Fruit fly (Drosophila melanogaster) whole organism, embryonic: ENCODE data around the gene Aldh.

ENCODE experiments used
- Adf1 ChIP-seq: fragments of 200-800 bp; sonication (Bioruptor generic); IDR thresholded peaks from 2 replicates; pipeline ENCODE4 v1.3.6; 2022; ENCODE audit warnings: missing biosample characterization, missing genetic modification characterization
- Bgb ChIP-seq: fragments of 200-800 bp; sonication (Bioruptor generic); IDR thresholded peaks from 2 replicates; pipeline ENCODE4 v1.3.6; 2022; ENCODE audit warnings: missing biosample characterization, missing genetic modification characterization; ENCODE audit not compliant: partially characterized antibody
- CG10147 ChIP-seq: fragments of 200-800 bp; sonication (Bioruptor generic); optimal IDR thresholded peaks from 2 replicates; lab custom pipeline; 2019; ENCODE audit warnings: missing biosample characterization, mild to moderate bottlenecking, missing genetic modification characterization, moderate library complexity
- CG10565 ChIP-seq: fragments of 200-800 bp; sonication (Bioruptor generic); optimal IDR thresholded peaks from 3 replicates; lab custom pipeline; 2016; ENCODE audit warnings: missing biosample characterization, mild to moderate bottlenecking, missing genetic modification characterization
- CG10979 ChIP-seq: fragments of 200-800 bp; sonication (Bioruptor generic); optimal IDR thresholded peaks from 2 replicates; lab custom pipeline; 2018; ENCODE audit warnings: missing biosample characterization, mild to moderate bottlenecking, missing genetic modification characterization, moderate library complexity
- CG11093 ChIP-seq: fragments of 200-800 bp; sonication (Bioruptor generic); IDR thresholded peaks from 3 replicates; pipeline ENCODE4 v1.3.6; 2022; ENCODE audit warnings: missing biosample characterization, missing genetic modification characterization
- CG11695 ChIP-seq: fragments of 200-800 bp; sonication (Bioruptor generic); IDR thresholded peaks from 3 replicates; pipeline ENCODE4 v1.3.6; 2022; ENCODE audit warnings: missing biosample characterization, missing genetic modification characterization
- CG12659 ChIP-seq: fragments of 200-800 bp; sonication (Bioruptor generic); optimal IDR thresholded peaks from 3 replicates; lab custom pipeline; 2017; ENCODE audit warnings: mild to moderate bottlenecking, missing biosample characterization, missing genetic modification reagents, missing genetic modification characterization
- CG13894 ChIP-seq: fragments of 200-800 bp; sonication (Bioruptor generic); optimal IDR thresholded peaks from 3 replicates; lab custom pipeline; 2018; ENCODE audit warnings: missing biosample characterization, mild to moderate bottlenecking, missing genetic modification characterization, moderate library complexity
- CG15479 ChIP-seq: fragments of 200-800 bp; sonication (Bioruptor generic); optimal IDR thresholded peaks from 3 replicates; lab custom pipeline; 2019; ENCODE audit warnings: missing biosample characterization, mild to moderate bottlenecking, missing genetic modification characterization, moderate library complexity
- CG15514 ChIP-seq: fragments of 200-800 bp; sonication (Bioruptor generic); optimal IDR thresholded peaks from 3 replicates; lab custom pipeline; 2017; ENCODE audit warnings: missing biosample characterization, missing genetic modification characterization, mild to moderate bottlenecking, moderate library complexity, missing genetic modification reagents
- CG1603 ChIP-seq: fragments of 200-800 bp; sonication (Bioruptor generic); optimal IDR thresholded peaks from 2 replicates; lab custom pipeline; 2019; ENCODE audit warnings: missing biosample characterization, mild to moderate bottlenecking, missing genetic modification characterization, moderate library complexity
- CG16779 ChIP-seq: fragments of 200-800 bp; sonication (Bioruptor generic); IDR thresholded peaks from 2 replicates; pipeline ENCODE4 v1.3.6; 2022; ENCODE audit warnings: missing biosample characterization, missing genetic modification characterization
- CG17829 ChIP-seq: fragments of 200-800 bp; optimal IDR thresholded peaks from 2 replicates; lab custom pipeline; 2019; ENCODE audit warnings: missing biosample characterization, mild to moderate bottlenecking, missing genetic modification characterization, moderate library complexity
- CG18599 ChIP-seq: fragments of 200-800 bp; sonication (Bioruptor generic); optimal IDR thresholded peaks from 3 replicates; lab custom pipeline; 2017; ENCODE audit warnings: missing biosample characterization, missing genetic modification characterization, mild to moderate bottlenecking, moderate library complexity, missing genetic modification reagents
- CG18764 ChIP-seq: fragments of 200-800 bp; sonication (Bioruptor generic); optimal IDR thresholded peaks from 3 replicates; lab custom pipeline; 2016; ENCODE audit warnings: missing biosample characterization, missing genetic modification characterization
- CG2199 ChIP-seq: fragments of 200-800 bp; sonication (Bioruptor generic); IDR thresholded peaks from 3 replicates; pipeline ENCODE4 v1.3.6; 2022; ENCODE audit warnings: missing biosample characterization, missing genetic modification characterization
- CG2875 ChIP-seq: fragments of 200-800 bp; sonication (Bioruptor generic); optimal IDR thresholded peaks from 2 replicates; lab custom pipeline; 2017; ENCODE audit warnings: missing biosample characterization, mild to moderate bottlenecking, missing genetic modification characterization, missing genetic modification reagents
- CG34376 ChIP-seq: fragments of 200-800 bp; sonication (Bioruptor generic); optimal IDR thresholded peaks from 2 replicates; lab custom pipeline; 2018; ENCODE audit warnings: missing biosample characterization, mild to moderate bottlenecking, missing genetic modification characterization
- CG42726 ChIP-seq: fragments of 200-800 bp; sonication (Bioruptor generic); IDR thresholded peaks from 2 replicates; pipeline ENCODE4 v1.3.6; 2022; ENCODE audit warnings: missing biosample characterization, missing genetic modification characterization; ENCODE audit not compliant: partially characterized antibody
- CG4360 ChIP-seq: fragments of 200-800 bp; sonication (Bioruptor generic); IDR thresholded peaks from 2 replicates; pipeline ENCODE4 v1.3.6; 2022; ENCODE audit warnings: missing biosample characterization, missing genetic modification characterization
- CG43689 ChIP-seq: fragments of 200-800 bp; sonication (Bioruptor generic); IDR thresholded peaks from 2 replicates; pipeline ENCODE4 v1.3.6; 2022; ENCODE audit warnings: missing biosample characterization, missing genetic modification characterization
- CG4404 ChIP-seq: fragments of 200-800 bp; sonication (Bioruptor generic); IDR thresholded peaks from 2 replicates; pipeline ENCODE4 v1.3.6; 2022; ENCODE audit warnings: missing biosample characterization, missing genetic modification characterization
- CG4617 ChIP-seq: fragments of 200-800 bp; sonication (Bioruptor generic); optimal IDR thresholded peaks from 3 replicates; lab custom pipeline; 2016; ENCODE audit warnings: missing biosample characterization, missing genetic modification characterization, borderline replicate concordance
- CG5953 ChIP-seq: fragments of 200-800 bp; sonication (Bioruptor generic); IDR thresholded peaks from 2 replicates; pipeline ENCODE4 v1.3.6; 2022; ENCODE audit warnings: missing biosample characterization, missing genetic modification characterization
- CG9437 ChIP-seq: fragments of 200-800 bp; sonication (Bioruptor generic); optimal IDR thresholded peaks from 2 replicates; lab custom pipeline; 2018; ENCODE audit warnings: missing biosample characterization, mild to moderate bottlenecking, missing genetic modification characterization
- Dbx ChIP-seq: fragments of 200-800 bp; sonication (Bioruptor generic); IDR thresholded peaks from 3 replicates; pipeline ENCODE4 v1.3.6; 2022; ENCODE audit warnings: missing biosample characterization, missing genetic modification characterization
- Hr3 ChIP-seq: fragments of 200-800 bp; sonication (Bioruptor generic); optimal IDR thresholded peaks from 3 replicates; lab custom pipeline; 2016; ENCODE audit warnings: missing biosample characterization, missing genetic modification characterization
- Lpt ChIP-seq: fragments of >200 bp; optimal IDR thresholded peaks from 2 replicates; lab custom pipeline; 2018; ENCODE audit warnings: missing biosample characterization, missing genetic modification characterization
- Mrtf ChIP-seq: fragments of 200-800 bp; sonication (Bioruptor generic); IDR thresholded peaks from 3 replicates; pipeline ENCODE4 v1.3.6; 2022; ENCODE audit warnings: missing biosample characterization, missing genetic modification characterization
- Opbp ChIP-seq: fragments of 200-800 bp; sonication (Bioruptor generic); IDR thresholded peaks from 3 replicates; pipeline ENCODE4 v1.3.6; 2022; ENCODE audit warnings: missing biosample characterization, missing genetic modification characterization; ENCODE audit not compliant: partially characterized antibody
- PHDP ChIP-seq: fragments of 200-800 bp; sonication (Bioruptor generic); optimal IDR thresholded peaks from 3 replicates; lab custom pipeline; 2018; ENCODE audit warnings: missing biosample characterization, mild to moderate bottlenecking, missing genetic modification characterization, moderate library complexity
- TFAM ChIP-seq: fragments of 200-800 bp; sonication (Bioruptor generic); optimal IDR thresholded peaks from 2 replicates; lab custom pipeline; 2017; ENCODE audit warnings: missing biosample characterization, missing genetic modification characterization, inconsistent platforms
- Trl ChIP-seq, 3 experiments: fragments of >200 bp in 2 of 3; fragments of 200-800 bp in 1 of 3; sonication (Bioruptor generic) in 1 of 3; optimal IDR thresholded peaks; 2 replicates in 1 of 3; 3 replicates in 2 of 3; lab custom pipeline; 2016 to 2017; ENCODE audit warnings: missing biosample characterization in 1 of 3, missing genetic modification characterization in 1 of 3
- YL-1 ChIP-seq: fragments of 200-800 bp; sonication (Bioruptor generic); optimal IDR thresholded peaks from 3 replicates; lab custom pipeline; 2017; ENCODE audit warnings: missing biosample characterization, mild to moderate bottlenecking, missing genetic modification characterization
- cas ChIP-seq: fragments of 200-800 bp; sonication (Bioruptor generic); IDR thresholded peaks from 2 replicates; pipeline ENCODE4 v1.3.6; 2022; ENCODE audit warnings: missing biosample characterization, missing genetic modification characterization
- chif ChIP-seq, 2 experiments: fragments of 200-800 bp; sonication (Bioruptor generic); optimal IDR thresholded peaks; 3 replicates each; lab custom pipeline; 2016; ENCODE audit warnings: missing biosample characterization in 2 of 2, missing genetic modification characterization in 2 of 2
- chinmo ChIP-seq: fragments of 200-800 bp; sonication (Bioruptor generic); IDR thresholded peaks from 4 replicates; pipeline ENCODE4 v1.3.6; 2022; ENCODE audit warnings: missing biosample characterization, missing genetic modification characterization; ENCODE audit not compliant: partially characterized antibody
- ci ChIP-seq: fragments of 200-800 bp; sonication (Bioruptor generic); IDR thresholded peaks from 3 replicates; pipeline ENCODE4 v1.3.6; 2022; ENCODE audit warnings: missing biosample characterization, missing genetic modification characterization
- croc ChIP-seq: fragments of 200-800 bp; sonication (Bioruptor generic); conservative IDR thresholded peaks from 3 replicates; pipeline ENCODE4 v1.3.6; 2022; ENCODE audit warnings: missing biosample characterization, missing genetic modification characterization
- crp ChIP-seq, 2 experiments: fragments of 200-800 bp; sonication (Bioruptor generic); optimal IDR thresholded peaks; 2 replicates in 1 of 2; 3 replicates in 1 of 2; lab custom pipeline; 2017; ENCODE audit warnings: missing biosample characterization in 2 of 2, missing genetic modification characterization in 2 of 2, mild to moderate bottlenecking in 1 of 2, moderate library complexity in 1 of 2
- fd64A ChIP-seq: fragments of 200-800 bp; sonication (Bioruptor generic); optimal IDR thresholded peaks from 3 replicates; lab custom pipeline; 2018; ENCODE audit warnings: missing biosample characterization, mild to moderate bottlenecking, missing genetic modification characterization
- rib ChIP-seq: fragments of 200-800 bp; sonication (Bioruptor generic); IDR thresholded peaks from 2 replicates; pipeline ENCODE4 v1.3.6; 2022; ENCODE audit warnings: missing biosample characterization, missing genetic modification characterization
- scrt ChIP-seq: fragments of 200-800 bp; sonication (Bioruptor generic); optimal IDR thresholded peaks from 2 replicates; lab custom pipeline; 2018; ENCODE audit warnings: missing biosample characterization, mild to moderate bottlenecking, missing genetic modification characterization, moderate library complexity
- sens ChIP-seq: fragments of 200-800 bp; sonication (Bioruptor generic); peaks from one replicate; lab custom pipeline; 2016; ENCODE audit warnings: missing biosample characterization, missing genetic modification characterization
- shn ChIP-seq: fragments of 200-800 bp; sonication (Bioruptor generic); optimal IDR thresholded peaks from 3 replicates; lab custom pipeline; 2016; ENCODE audit warnings: missing biosample characterization, missing genetic modification characterization
- sima ChIP-seq: fragments of 200-800 bp; sonication (Bioruptor generic); optimal IDR thresholded peaks from 2 replicates; lab custom pipeline; 2016; ENCODE audit warnings: missing biosample characterization, missing genetic modification characterization
- stwl ChIP-seq: fragments of 200-800 bp; sonication (Bioruptor generic); optimal IDR thresholded peaks from 3 replicates; lab custom pipeline; 2018; ENCODE audit warnings: missing biosample characterization, mild to moderate bottlenecking, missing genetic modification characterization, moderate library complexity
- unc-4 ChIP-seq: fragments of 200-800 bp; sonication (Bioruptor generic); IDR thresholded peaks from 2 replicates; pipeline ENCODE4 v1.3.6; 2022; ENCODE audit warnings: missing biosample characterization, missing genetic modification characterization; ENCODE audit not compliant: partially characterized antibody

The Aldh gene

dm6 chr2L:9437216-9437715, 50.1 kb downstream of the Aldh start, which contains the start of gene numb (continued):
- no peak for TF ChIP-seq Mrtf (GFP tag; lab: Robert Waterston, UW)
- TF ChIP-seq CG4617 (GFP tag; lab: Kevin White, UChicago): no peak
- no peak; the same call in 1 of the 2 replicates for TF ChIP-seq CG42726 (GFP tag; lab: Robert Waterston, UW)
- peak; percentile 50; the same call in 1 of the 2 replicates for TF ChIP-seq Adf1 (GFP tag; lab: Robert Waterston, UW)
- TF ChIP-seq fd64A (GFP tag; lab: Kevin White, UChicago): no peak
- peak; percentile 74 for TF ChIP-seq CG15514 (GFP tag; lab: Kevin White, UChicago)
- TF ChIP-seq unc-4: no peak
- TF ChIP-seq CG13894 (tag; lab: Kevin White, UChicago): peak; percentile 33
- no peak for TF ChIP-seq cas (GFP tag; lab: Robert Waterston, UW)
- TF ChIP-seq croc (GFP tag; lab: Robert Waterston, UW): no peak
- TF ChIP-seq CG5953 (GFP tag; lab: Robert Waterston, UW): no peak
- TF ChIP-seq sima (GFP tag; lab: Kevin White, UChicago): no peak
- peak; percentile 27; the same call in 1 of the 3 replicates for TF ChIP-seq CG11695 (GFP tag; lab: Robert Waterston, UW)
- TF ChIP-seq sens: peak; percentile 69
- TF ChIP-seq stwl (tag; lab: Kevin White, UChicago): peak; percentile 52
- no peak for TF ChIP-seq CG4360
- TF ChIP-seq crp (GFP tag; optimal IDR thresholded peaks at IDR 0.05; lab: Kevin White, UChicago): peak in 1 of 2 experiments; percentile 37
- TF ChIP-seq CG1603: peak; percentile 18
- 0 out of 3 replicates have a peak, but pooled peaks have one; percentile 27 for TF ChIP-seq Opbp
- TF ChIP-seq CG34376 (GFP tag; lab: Kevin White, UChicago): peak; percentile 2
- TF ChIP-seq ci (GFP tag; lab: Robert Waterston, UW): peak; percentile 71; the same call in 2 of the 3 replicates
- TF ChIP-seq CG2875: no peak
- TF ChIP-seq chif (GFP tag; optimal IDR thresholded peaks at IDR 0.05; lab: Kevin White, UChicago): no peak
- no peak for TF ChIP-seq CG15479
- no peak for TF ChIP-seq CG4404 (GFP tag; lab: Robert Waterston, UW)
- no peak for TF ChIP-seq CG10147
- peak; percentile 32 for TF ChIP-seq scrt (GFP tag; lab: Kevin White, UChicago)
- TF ChIP-seq Bgb (GFP tag; lab: Robert Waterston, UW): peak; percentile 53
- 0 out of 4 replicates have a peak, but pooled peaks have one; percentile 69 for TF ChIP-seq chinmo
- TF ChIP-seq Lpt: no peak
- TF ChIP-seq CG16779 (GFP tag; lab: Robert Waterston, UW): peak; percentile 68; the same call in 1 of the 2 replicates
- no peak for TF ChIP-seq CG18764 (GFP tag; lab: Kevin White, UChicago)
- no peak for TF ChIP-seq CG10979 (tag; lab: Kevin White, UChicago)
- TF ChIP-seq Trl (optimal IDR thresholded peaks at IDR 0.05; lab: Kevin White, UChicago): peak; percentile 59 to 83
- TF ChIP-seq Trl (GFP tag; optimal IDR thresholded peaks at IDR 0.05; lab: Kevin White, UChicago): no peak
- peak; percentile 68; the same call in 1 of the 3 replicates for TF ChIP-seq CG2199 (GFP tag; lab: Robert Waterston, UW)
- TF ChIP-seq CG10565 (GFP tag; lab: Kevin White, UChicago): no peak
- TF ChIP-seq CG11093 (GFP tag; lab: Robert Waterston, UW): 0 out of 3 replicates have a peak, but pooled peaks have one; percentile 24
- no peak for TF ChIP-seq CG9437 (GFP tag; lab: Kevin White, UChicago)
- peak; percentile 70; the same call in 1 of the 2 replicates for TF ChIP-seq rib
- no peak for TF ChIP-seq TFAM (GFP tag; lab: Kevin White, UChicago)
- TF ChIP-seq Hr3 (GFP tag; lab: Kevin White, UChicago): no peak
- TF ChIP-seq YL-1 (GFP tag; lab: Kevin White, UChicago): no peak
- no peak for TF ChIP-seq PHDP (tag; lab: Kevin White, UChicago)
- no peak for TF ChIP-seq CG12659
- no peak for TF ChIP-seq CG17829 (tag; lab: Kevin White, UChicago)
- TF ChIP-seq CG18599 (GFP tag; lab: Kevin White, UChicago): no peak
- TF ChIP-seq Dbx: peak; percentile 67; the same call in 1 of the 3 replicates
- no peak for TF ChIP-seq CG43689
- TF ChIP-seq shn (GFP tag; lab: Kevin White, UChicago): no peak
